Worm (Caenorhabditis elegans) whole organism, L4 larva: Measurements from ENCODE around the gene ari-1.4.

Experiments used
- daf-16 ChIP-seq, 3 experiments: sonication (generic microtip); optimal IDR thresholded peaks; 2 replicates each; lab custom pipeline; 2016 to 2017; ENCODE audit warnings: missing genetic modification characterization in 3 of 3, missing genetic modification reagents in 3 of 3, mild to moderate bottlenecking in 2 of 3, missing compliant biosample characterization in 2 of 3, missing biosample characterization in 1 of 3, moderate library complexity in 1 of 3
- fkh-10 ChIP-seq: fragments of 150-350 bp; optimal IDR thresholded peaks from 2 replicates; lab custom pipeline; 2014; ENCODE audit warnings: missing biosample characterization, missing genetic modification reagents, missing genetic modification characterization
- hmg-1.1 ChIP-seq: fragments of 200-800 bp; sonication (Bioruptor generic); IDR thresholded peaks from 2 replicates; pipeline ENCODE4 v1.3.6; 2022; ENCODE audit warnings: missing genetic modification reagents, missing genetic modification characterization, missing compliant biosample characterization
- lin-13 ChIP-seq: fragments of 150-350 bp; optimal IDR thresholded peaks from 2 replicates; lab custom pipeline; 2014; ENCODE audit warnings: missing biosample characterization, missing genetic modification reagents, missing genetic modification characterization
- nhr-6 ChIP-seq: fragments of 150-350 bp; optimal IDR thresholded peaks from 2 replicates; lab custom pipeline; 2014; ENCODE audit warnings: missing biosample characterization, missing genetic modification characterization

DNA sequence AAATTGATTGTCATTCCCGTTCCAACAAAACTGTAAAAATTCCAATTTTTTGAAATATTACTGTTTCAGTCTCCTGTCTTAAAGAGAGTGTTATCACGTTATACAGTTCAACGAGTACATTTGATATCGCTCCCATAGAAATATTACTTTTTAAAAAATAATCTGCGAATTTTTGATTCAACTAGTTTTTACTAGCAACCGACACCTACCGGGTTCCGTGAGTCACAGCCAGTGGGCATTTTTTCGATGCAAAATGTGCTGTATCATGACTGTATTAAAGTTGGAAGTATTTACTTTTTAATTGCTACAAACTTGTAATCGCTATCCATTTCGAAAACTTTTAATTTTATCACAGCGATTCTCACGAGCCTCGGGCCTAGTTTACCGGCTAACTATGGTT lies 9.0 kb upstream of the ari-1.4 start:
- TF ChIP-seq daf-16 (GFP tag; optimal IDR thresholded peaks at IDR 0.05; lab: Kevin White, UChicago), result no peak
- TF ChIP-seq daf-16 (tag; optimal IDR thresholded peaks at IDR 0.05; lab: Kevin White, UChicago), result no peak
- TF ChIP-seq hmg-1.1 (GFP tag; lab: Robert Waterston, UW), result no peak
- no peak for TF ChIP-seq lin-13 (GFP tag; lab: Kevin White, UChicago)
- no peak for TF ChIP-seq nhr-6 (tag; lab: Kevin White, UChicago)
- no peak for TF ChIP-seq fkh-10 (GFP tag; lab: Kevin White, UChicago)
